Worm (Caenorhabditis elegans) whole organism, young adult: ENCODE measurements around the gene F14H3.4.

ENCODE experiments used
- F33H1.4 ChIP-seq: fragments of 200-800 bp; sonication (Bioruptor generic); IDR thresholded peaks from 2 replicates; pipeline ENCODE4 v1.3.6; 2022; ENCODE audit warnings: missing genetic modification reagents, missing genetic modification characterization, missing compliant biosample characterization
- F37B4.10 ChIP-seq: fragments of 200-800 bp; sonication (Bioruptor generic); IDR thresholded peaks from 2 replicates; pipeline ENCODE4 v1.3.6; 2022; ENCODE audit warnings: missing genetic modification characterization, missing compliant biosample characterization
- Y95B8A.8 ChIP-seq: fragments of 200-800 bp; sonication (Bioruptor generic); IDR thresholded peaks from 2 replicates; pipeline ENCODE4 v1.3.6; 2022; ENCODE audit warnings: missing genetic modification reagents, missing genetic modification characterization, missing compliant biosample characterization
- hlh-12 ChIP-seq: sonication (generic microtip); optimal IDR thresholded peaks from 2 replicates; lab custom pipeline; 2016; ENCODE audit warnings: missing genetic modification characterization, missing compliant biosample characterization
- pha-4 ChIP-seq: fragments of 150-350 bp; sonication (generic microtip); optimal IDR thresholded peaks from 2 replicates; lab custom pipeline; 2014; ENCODE audit warnings: missing biosample characterization, missing genetic modification reagents, missing genetic modification characterization
- repo-1 ChIP-seq: sonication (generic microtip); optimal IDR thresholded peaks from 2 replicates; lab custom pipeline; 2017; ENCODE audit warnings: mild to moderate bottlenecking, missing genetic modification characterization, missing compliant biosample characterization
- sdz-38 ChIP-seq: sonication (generic microtip); optimal IDR thresholded peaks from 2 replicates; lab custom pipeline; 2016; ENCODE audit warnings: missing genotype, missing genetic modification characterization, missing compliant biosample characterization
- unc-130 ChIP-seq: sonication (generic microtip); optimal IDR thresholded peaks from 2 replicates; lab custom pipeline; 2016; ENCODE audit warnings: missing genetic modification reagents, missing genetic modification characterization, missing compliant biosample characterization
- ztf-28 ChIP-seq: fragments of 200-800 bp; sonication (Bioruptor generic); IDR thresholded peaks from 2 replicates; pipeline ENCODE4 v1.3.6; 2022; ENCODE audit warnings: missing genetic modification reagents, missing genetic modification characterization, missing compliant biosample characterization
- ztf-6 ChIP-seq: fragments of 200-800 bp; sonication (Bioruptor generic); IDR thresholded peaks from 2 replicates; pipeline ENCODE4 v1.3.6; 2022; ENCODE audit warnings: missing genetic modification reagents, missing genetic modification characterization, missing compliant biosample characterization

- TF ChIP-seq ztf-6 (GFP tag; lab: Robert Waterston, UW) (no peak), Y95B8A.8 (GFP tag; lab: Robert Waterston, UW) (no peak), hlh-12 (tag; lab: Kevin White, UChicago) (no peak), unc-130 (GFP tag; lab: Kevin White, UChicago) (no peak), repo-1 (tag; lab: Kevin White, UChicago) (no peak), F33H1.4 (GFP tag; lab: Robert Waterston, UW) (no peak), pha-4 (tag; lab: Kevin White, UChicago) (no peak), ztf-28 (GFP tag; lab: Robert Waterston, UW) (no peak), F37B4.10 (GFP tag; lab: Robert Waterston, UW) (no peak), sdz-38 (no peak)
Observed at ce11 chrV:16099441-16099840, 44.6 kb upstream of the F14H3.4 start, which contains the start of gene str-7.
